Worm (Caenorhabditis elegans) whole organism, young adult: ENCODE data around the gene F22F7.8.
A peak's percentile ranks its signal among the peaks of the same experiment; 100 is the strongest.

Experiments
- B0019.2 ChIP-seq: fragments of 200-800 bp; sonication (Bioruptor generic); conservative IDR thresholded peaks from 2 replicates; pipeline ENCODE4 v1.3.6; 2022; ENCODE audit warnings: missing genetic modification reagents, missing genetic modification characterization, missing compliant biosample characterization
- D2030.7 ChIP-seq: fragments of 200-800 bp; sonication (Bioruptor generic); IDR thresholded peaks from 2 replicates; pipeline ENCODE4 v1.3.6; 2022; ENCODE audit warnings: missing genetic modification reagents, missing genetic modification characterization, missing compliant biosample characterization
- F37B4.10 ChIP-seq: fragments of 200-800 bp; sonication (Bioruptor generic); IDR thresholded peaks from 2 replicates; pipeline ENCODE4 v1.3.6; 2022; ENCODE audit warnings: missing genetic modification characterization, missing compliant biosample characterization
- F49E8.2 ChIP-seq: sonication (generic microtip); optimal IDR thresholded peaks from 3 replicates; lab custom pipeline; 2017; ENCODE audit warnings: missing genetic modification characterization, mild to moderate bottlenecking, missing compliant biosample characterization, antibody characterized with exemption, moderate library complexity; ENCODE audit not compliant: insufficient read depth
- K11D2.4 ChIP-seq: fragments of 200-800 bp; sonication (Bioruptor generic); IDR thresholded peaks from 2 replicates; pipeline ENCODE4 v1.3.6; 2022; ENCODE audit warnings: missing genetic modification reagents, missing genetic modification characterization, missing compliant biosample characterization
- K12H6.12 ChIP-seq: fragments of 200-800 bp; sonication (Bioruptor generic); optimal IDR thresholded peaks from 2 replicates; lab custom pipeline; 2018; ENCODE audit warnings: mild to moderate bottlenecking, missing genetic modification characterization, missing compliant biosample characterization
- T26A5.8 ChIP-seq: sonication (generic microtip); optimal IDR thresholded peaks from 2 replicates; lab custom pipeline; 2016; ENCODE audit warnings: missing genetic modification characterization, missing compliant biosample characterization
- ZK185.1 ChIP-seq: sonication (generic microtip); optimal IDR thresholded peaks from 2 replicates; lab custom pipeline; 2016; ENCODE audit warnings: mild to moderate bottlenecking, missing genetic modification characterization, missing compliant biosample characterization; ENCODE audit not compliant: poor library complexity, severe bottlenecking
- aptf-2 ChIP-seq: fragments of 200-800 bp; sonication (Bioruptor generic); conservative IDR thresholded peaks from 2 replicates; pipeline ENCODE4 v1.3.6; 2022; ENCODE audit warnings: missing genetic modification reagents, missing genetic modification characterization, missing compliant biosample characterization
- cebp-1 ChIP-seq, 2 experiments: fragments of 200-800 bp in 1 of 2; sonication (Bioruptor generic) in 1 of 2; sonication (generic microtip) in 1 of 2; IDR thresholded peaks in 1 of 2; optimal IDR thresholded peaks in 1 of 2; 2 replicates each; pipeline versions ENCODE4 v1.3.6 to Lab custom; 2017 to 2022; ENCODE audit warnings: missing compliant biosample characterization in 2 of 2, missing genetic modification characterization in 2 of 2, mild to moderate bottlenecking in 1 of 2, missing genetic modification reagents in 1 of 2, moderate library complexity in 1 of 2
- ceh-58 ChIP-seq: fragments of 200-800 bp; sonication (Bioruptor generic); IDR thresholded peaks from 2 replicates; pipeline ENCODE4 v1.3.6; 2022; ENCODE audit warnings: missing genetic modification characterization, missing compliant biosample characterization
- ceh-79 ChIP-seq: sonication (generic microtip); optimal IDR thresholded peaks from 2 replicates; lab custom pipeline; 2017; ENCODE audit warnings: mild to moderate bottlenecking, missing genetic modification characterization, missing compliant biosample characterization
- ceh-91 ChIP-seq: fragments of 200-800 bp; sonication (Bioruptor generic); IDR thresholded peaks from 2 replicates; pipeline ENCODE4 v1.3.6; 2022; ENCODE audit warnings: missing genetic modification reagents, missing genetic modification characterization, missing compliant biosample characterization
- dox-1 ChIP-seq: fragments of 200-800 bp; sonication (Bioruptor generic); IDR thresholded peaks from 2 replicates; pipeline ENCODE4 v1.3.6; 2022; ENCODE audit warnings: missing genetic modification reagents, missing genetic modification characterization, missing compliant biosample characterization
- dpl-1 ChIP-seq: fragments of 150-350 bp; optimal IDR thresholded peaks from 2 replicates; lab custom pipeline; 2014; ENCODE audit warnings: missing biosample characterization, missing genetic modification reagents, missing genetic modification characterization
- egrh-3 ChIP-seq: fragments of 200-800 bp; sonication (Bioruptor generic); IDR thresholded peaks from 2 replicates; pipeline ENCODE4 v1.3.6; 2022; ENCODE audit warnings: missing genetic modification reagents, missing genetic modification characterization, missing compliant biosample characterization
- gei-17 ChIP-seq: fragments of 200-800 bp; sonication (Bioruptor generic); optimal IDR thresholded peaks from 2 replicates; lab custom pipeline; 2018; ENCODE audit warnings: mild to moderate bottlenecking, missing genetic modification characterization, missing compliant biosample characterization
- him-1 ChIP-seq: sonication (generic microtip); optimal IDR thresholded peaks from 2 replicates; lab custom pipeline; 2016; ENCODE audit warnings: missing genotype, missing genetic modification reagents, missing genetic modification characterization, missing compliant biosample characterization
- hmg-1.2 ChIP-seq: fragments of 200-800 bp; sonication (Bioruptor generic); IDR thresholded peaks from 2 replicates; pipeline ENCODE4 v1.3.6; 2022; ENCODE audit warnings: missing genetic modification reagents, missing genetic modification characterization, missing compliant biosample characterization
- hrde-1 ChIP-seq: sonication (generic microtip); optimal IDR thresholded peaks from 2 replicates; lab custom pipeline; 2016; ENCODE audit warnings: missing genetic modification characterization, mild to moderate bottlenecking, missing compliant biosample characterization, moderate library complexity, missing genotype, missing genetic modification reagents, borderline replicate concordance
- lin-35 ChIP-seq, 3 experiments: fragments of 150-350 bp in 2 of 3; sonication (generic microtip) in 1 of 3; optimal IDR thresholded peaks; 2 replicates each; lab custom pipeline; 2014 to 2018; ENCODE audit warnings: missing biosample characterization in 3 of 3, missing genetic modification characterization in 3 of 3, missing genetic modification reagents in 3 of 3
- lin-40 ChIP-seq: sonication (generic microtip); optimal IDR thresholded peaks from 2 replicates; lab custom pipeline; 2016; ENCODE audit warnings: missing genetic modification characterization, mild to moderate bottlenecking, missing compliant biosample characterization, missing genotype, missing genetic modification reagents
- lin-54 ChIP-seq: fragments of 200-800 bp; sonication (Bioruptor generic); optimal IDR thresholded peaks from 2 replicates; lab custom pipeline; 2018; ENCODE audit warnings: mild to moderate bottlenecking, missing genetic modification characterization, missing compliant biosample characterization
- madf-10 ChIP-seq: sonication (generic microtip); optimal IDR thresholded peaks from 2 replicates; lab custom pipeline; 2016; ENCODE audit warnings: mild to moderate bottlenecking, missing genetic modification characterization, missing compliant biosample characterization
- madf-6 ChIP-seq: fragments of 200-800 bp; sonication (Bioruptor generic); IDR thresholded peaks from 2 replicates; pipeline ENCODE4 v1.3.6; 2022; ENCODE audit warnings: missing genetic modification reagents, missing genetic modification characterization, missing compliant biosample characterization
- madf-8 ChIP-seq: fragments of 200-800 bp; sonication (Bioruptor generic); conservative IDR thresholded peaks from 2 replicates; pipeline ENCODE4 v1.3.6; 2022; ENCODE audit warnings: missing genetic modification reagents, missing genetic modification characterization, missing compliant biosample characterization
- nhr-80 ChIP-seq: sonication (generic microtip); optimal IDR thresholded peaks from 2 replicates; lab custom pipeline; 2016; ENCODE audit warnings: missing genetic modification characterization, missing compliant biosample characterization
- nhr-90 ChIP-seq: sonication (generic microtip); optimal IDR thresholded peaks from 2 replicates; lab custom pipeline; 2016; ENCODE audit warnings: missing genotype, mild to moderate bottlenecking, missing genetic modification characterization, missing compliant biosample characterization
- pha-4 ChIP-seq: fragments of 150-350 bp; sonication (generic microtip); optimal IDR thresholded peaks from 2 replicates; lab custom pipeline; 2014; ENCODE audit warnings: missing biosample characterization, missing genetic modification reagents, missing genetic modification characterization
- rcor-1 ChIP-seq: fragments of 200-800 bp; sonication (Bioruptor generic); IDR thresholded peaks from 2 replicates; pipeline ENCODE4 v1.3.6; 2022; ENCODE audit warnings: missing genetic modification reagents, missing genetic modification characterization, missing compliant biosample characterization
- sea-2 ChIP-seq: fragments of 200-800 bp; sonication (Bioruptor generic); IDR thresholded peaks from 2 replicates; pipeline ENCODE4 v1.3.6; 2022; ENCODE audit warnings: missing genetic modification characterization, missing compliant biosample characterization
- snpc-3.4 ChIP-seq: sonication (generic microtip); optimal IDR thresholded peaks from 2 replicates; lab custom pipeline; 2017; ENCODE audit warnings: missing genetic modification characterization, mild to moderate bottlenecking, missing compliant biosample characterization, antibody characterized with exemption, moderate library complexity, missing genotype, missing genetic modification reagents
- tlf-1 ChIP-seq: fragments of 200-800 bp; sonication (Bioruptor generic); optimal IDR thresholded peaks from 2 replicates; lab custom pipeline; 2018; ENCODE audit warnings: mild to moderate bottlenecking, missing genetic modification characterization, missing compliant biosample characterization
- unc-62 ChIP-seq: fragments of 150-350 bp; optimal IDR thresholded peaks from 2 replicates; lab custom pipeline; 2014; ENCODE audit warnings: missing biosample characterization, missing genetic modification reagents, missing genetic modification characterization
- ztf-18 ChIP-seq: sonication (generic microtip); optimal IDR thresholded peaks from 2 replicates; lab custom pipeline; 2016; ENCODE audit warnings: missing genotype, mild to moderate bottlenecking, missing genetic modification characterization, missing compliant biosample characterization

Gene F22F7.8

ce11 chrV:2138287-2138686, 16.5 kb upstream of the F22F7.8 start:
- no peak for TF ChIP-seq rcor-1 (GFP tag; lab: Robert Waterston, UW)
- no peak for TF ChIP-seq sea-2 (GFP tag; lab: Robert Waterston, UW)
- TF ChIP-seq snpc-3.4 (tag; lab: Kevin White, UChicago), result no peak
- no peak for TF ChIP-seq D2030.7
- TF ChIP-seq ztf-18 (tag; lab: Kevin White, UChicago), result no peak
- TF ChIP-seq F37B4.10 (GFP tag; lab: Robert Waterston, UW), result no peak
- TF ChIP-seq F49E8.2, result no peak
- no peak for TF ChIP-seq lin-54 (GFP tag; lab: Kevin White, UChicago)
- no peak for TF ChIP-seq pha-4 (tag; lab: Kevin White, UChicago)
- no peak for TF ChIP-seq ceh-58 (GFP tag; lab: Robert Waterston, UW)
- no peak for TF ChIP-seq lin-40 (tag; lab: Kevin White, UChicago)
- no peak for TF ChIP-seq him-1 (tag; lab: Kevin White, UChicago)
- TF ChIP-seq nhr-90 (tag; lab: Kevin White, UChicago), result no peak
- TF ChIP-seq ceh-91, result no peak
- TF ChIP-seq dpl-1, result no peak

ce11 chrV:2137010-2137409, 15.2 kb upstream of the F22F7.8 start:
- no peak for TF ChIP-seq madf-10 (tag; lab: Kevin White, UChicago)
- TF ChIP-seq nhr-80 (tag; lab: Kevin White, UChicago), result peak; percentile 53

- TF ChIP-seq egrh-3 (GFP tag; lab: Robert Waterston, UW) (peak; percentile 55), tlf-1 (no peak), nhr-80 (tag; lab: Kevin White, UChicago) (peak; percentile 36), K12H6.12 (tag; lab: Kevin White, UChicago) (peak; percentile 25), cebp-1 (GFP tag; IDR thresholded peaks at IDR 0.05; lab: Robert Waterston, UW) (no peak), cebp-1 (tag; optimal IDR thresholded peaks at IDR 0.05; lab: Kevin White, UChicago) (peak; percentile 46), dox-1 (GFP tag; lab: Robert Waterston, UW) (peak; percentile 49; the same call in 1 of the 2 replicates), madf-8 (no peak), hmg-1.2 (GFP tag; lab: Robert Waterston, UW) (no peak; the same call in 1 of the 2 replicates), T26A5.8 (no peak), pha-4 (tag; lab: Kevin White, UChicago) (no peak), lin-35 (GFP tag; optimal IDR thresholded peaks at IDR 0.05; lab: Kevin White, UChicago) (peak in 1 of 3 experiments; percentile 16), hrde-1 (tag; lab: Kevin White, UChicago) (no peak), unc-62 (GFP tag; lab: Kevin White, UChicago) (no peak), B0019.2 (no peak), ceh-79 (no peak), snpc-3.4 (tag; lab: Kevin White, UChicago) (no peak), madf-6 (GFP tag; lab: Robert Waterston, UW) (no peak), K11D2.4 (GFP tag; lab: Robert Waterston, UW) (no peak), ZK185.1 (tag; lab: Kevin White, UChicago) (no peak), gei-17 (no peak)
- TF ChIP-seq, all 124 proteins: peak for 6
These were observed 13.6 kb upstream of the F22F7.8 start for ce11 chrV:2135323-2135722.

ce11 chrV:2134340-2134739, 12.6 kb upstream of the F22F7.8 start:
- TF ChIP-seq aptf-2 (GFP tag; lab: Robert Waterston, UW) (no peak), lin-35 (GFP tag; optimal IDR thresholded peaks at IDR 0.05; lab: Kevin White, UChicago) (peak in 1 of 3 experiments; percentile 9)
